Worm (Caenorhabditis elegans) whole organism, L3 larva: ENCODE measurements around the gene chil-12.

Experiments used
- ama-1 ChIP-seq: fragments of 150-350 bp; optimal IDR thresholded peaks from 2 replicates; lab custom pipeline; 2018
- ceh-9 ChIP-seq: sonication (generic microtip); optimal IDR thresholded peaks from 2 replicates; lab custom pipeline; 2018; ENCODE audit warnings: missing biosample characterization, missing genetic modification characterization
- eor-1 ChIP-seq, 2 experiments: fragments of 150-350 bp; optimal IDR thresholded peaks; 2 replicates each; lab custom pipeline; 2014 to 2018; ENCODE audit warnings: missing biosample characterization in 2 of 2, missing genetic modification characterization in 2 of 2
- lsy-12 ChIP-seq: sonication (generic microtip); optimal IDR thresholded peaks from 2 replicates; lab custom pipeline; 2016; ENCODE audit warnings: mild to moderate bottlenecking, missing genetic modification characterization, missing compliant biosample characterization
- mdl-1 ChIP-seq: fragments of 150-350 bp; optimal IDR thresholded peaks from 2 replicates; lab custom pipeline; 2014; ENCODE audit warnings: missing biosample characterization, missing genetic modification characterization
- nhr-12 ChIP-seq: fragments of 150-350 bp; optimal IDR thresholded peaks from 2 replicates; lab custom pipeline; 2014; ENCODE audit warnings: missing biosample characterization, missing genetic modification characterization
- nhr-25 ChIP-seq: sonication (generic microtip); optimal IDR thresholded peaks from 2 replicates; lab custom pipeline; 2017; ENCODE audit warnings: missing biosample characterization, missing genetic modification characterization
- pqm-1 ChIP-seq: fragments of 150-350 bp; optimal IDR thresholded peaks from 2 replicates; lab custom pipeline; 2017; ENCODE audit warnings: missing biosample characterization, missing genetic modification characterization, inconsistent platforms

The chil-12 gene

ce11 chrV:15285984-15286383 is 44.6 kb downstream of the chil-12 start:
- TF ChIP-seq lsy-12 (tag; lab: Kevin White, UChicago) (no peak), ama-1 (no peak), ceh-9 (tag; lab: Kevin White, UChicago) (no peak), nhr-12 (tag; lab: Kevin White, UChicago) (no peak), nhr-25 (tag; lab: Kevin White, UChicago) (peak; percentile 74)
- TF ChIP-seq, all 47 proteins: peak for 1

- peak; percentile 19 for TF ChIP-seq nhr-25 (tag; lab: Kevin White, UChicago)
- no peak for TF ChIP-seq mdl-1 (tag; lab: Kevin White, UChicago)
- TF ChIP-seq, all 47 proteins: peak for 1
Measured at ce11 chrV:15287856-15288255, 46.5 kb downstream of the chil-12 start, which contains the start of gene cyp-34A1. Gene cyp-34A1 (minus strand): TSS chrV:15287956.

ce11 chrV:15290995-15291394 is 49.6 kb downstream of the chil-12 start, which contains the start of gene cyp-34A2:
Gene cyp-34A2 (minus strand): TSS chrV:15291095.
- TF ChIP-seq eor-1 (tag; optimal IDR thresholded peaks at IDR 0.05; lab: Kevin White, UChicago) (no peak), pqm-1 (tag; lab: Kevin White, UChicago) (peak; percentile 0)
- TF ChIP-seq, all 47 proteins: peak for 1
